Worm (Caenorhabditis elegans) whole organism, L3 larva: ENCODE data around the gene adbp-1.

Source experiments
- R02D3.7 ChIP-seq: fragments of 150-350 bp; optimal IDR thresholded peaks from 2 replicates; lab custom pipeline; 2014; ENCODE audit warnings: missing biosample characterization, missing genetic modification characterization
- ZK546.5 ChIP-seq: sonication (generic microtip); optimal IDR thresholded peaks from 2 replicates; lab custom pipeline; 2017; ENCODE audit warnings: missing biosample characterization, missing genetic modification characterization
- aly-2 ChIP-seq: fragments of 150-350 bp; optimal IDR thresholded peaks from 2 replicates; lab custom pipeline; 2014; ENCODE audit warnings: missing biosample characterization, missing genetic modification characterization
- ama-1 ChIP-seq: fragments of 150-350 bp; optimal IDR thresholded peaks from 2 replicates; lab custom pipeline; 2018
- ceh-82 ChIP-seq: fragments of 150-350 bp; optimal IDR thresholded peaks from 2 replicates; lab custom pipeline; 2014; ENCODE audit warnings: missing biosample characterization, missing genetic modification characterization
- ceh-9 ChIP-seq: sonication (generic microtip); optimal IDR thresholded peaks from 2 replicates; lab custom pipeline; 2018; ENCODE audit warnings: missing biosample characterization, missing genetic modification characterization
- egl-27 ChIP-seq: sonication (generic microtip); optimal IDR thresholded peaks from 4 replicates; lab custom pipeline; 2017; ENCODE audit warnings: missing biosample characterization, missing genetic modification reagents, missing genetic modification characterization
- egl-5 ChIP-seq: fragments of 150-350 bp; optimal IDR thresholded peaks from 2 replicates; lab custom pipeline; 2017; ENCODE audit warnings: missing biosample characterization, missing genetic modification reagents, missing genetic modification characterization, inconsistent platforms
- elt-1 ChIP-seq: fragments of 150-350 bp; optimal IDR thresholded peaks from 2 replicates; lab custom pipeline; 2014; ENCODE audit warnings: missing biosample characterization, missing genetic modification characterization
- elt-2 ChIP-seq: sonication (generic microtip); optimal IDR thresholded peaks from 2 replicates; lab custom pipeline; 2016; ENCODE audit warnings: missing genetic modification reagents, mild to moderate bottlenecking, missing genetic modification characterization, missing compliant biosample characterization
- elt-3 ChIP-seq, 3 experiments: fragments of 150-350 bp in 1 of 3; sonication (generic microtip) in 2 of 3; optimal IDR thresholded peaks; 2 replicates in 2 of 3; 4 replicates in 1 of 3; lab custom pipeline; 2014 to 2017; ENCODE audit warnings: missing biosample characterization in 3 of 3, missing genetic modification characterization in 3 of 3
- eor-1 ChIP-seq, 2 experiments: fragments of 150-350 bp; optimal IDR thresholded peaks; 2 replicates each; lab custom pipeline; 2014 to 2018; ENCODE audit warnings: missing biosample characterization in 2 of 2, missing genetic modification characterization in 2 of 2
- fkh-10 ChIP-seq: sonication (generic microtip); optimal IDR thresholded peaks from 2 replicates; lab custom pipeline; 2017; ENCODE audit warnings: missing biosample characterization, missing genetic modification reagents, missing genetic modification characterization
- fkh-2 ChIP-seq: fragments of 150-350 bp; optimal IDR thresholded peaks from 2 replicates; lab custom pipeline; 2014; ENCODE audit warnings: missing biosample characterization, missing genetic modification reagents, missing genetic modification characterization
- hmg-11 ChIP-seq: sonication (generic microtip); optimal IDR thresholded peaks from 2 replicates; lab custom pipeline; 2016; ENCODE audit warnings: missing genetic modification characterization, missing compliant biosample characterization
- jun-1 ChIP-seq: fragments of 150-350 bp; optimal IDR thresholded peaks from 2 replicates; lab custom pipeline; 2014; ENCODE audit warnings: missing biosample characterization, missing genetic modification reagents, missing genetic modification characterization
- lin-15B ChIP-seq: fragments of 150-350 bp; optimal IDR thresholded peaks from 2 replicates; lab custom pipeline; 2014; ENCODE audit warnings: missing biosample characterization, missing genetic modification characterization
- lin-39 ChIP-seq: fragments of 150-350 bp; optimal IDR thresholded peaks from 2 replicates; lab custom pipeline; 2018; ENCODE audit warnings: missing biosample characterization, missing genetic modification reagents, missing genetic modification characterization
- lsy-12 ChIP-seq: sonication (generic microtip); optimal IDR thresholded peaks from 2 replicates; lab custom pipeline; 2016; ENCODE audit warnings: mild to moderate bottlenecking, missing genetic modification characterization, missing compliant biosample characterization
- mdl-1 ChIP-seq: fragments of 150-350 bp; optimal IDR thresholded peaks from 2 replicates; lab custom pipeline; 2014; ENCODE audit warnings: missing biosample characterization, missing genetic modification characterization
- mml-1 ChIP-seq: fragments of 150-350 bp; sonication (generic microtip); optimal IDR thresholded peaks from 3 replicates; lab custom pipeline; 2014; ENCODE audit warnings: missing biosample characterization, missing genetic modification characterization
- nhr-11 ChIP-seq: fragments of 150-350 bp; optimal IDR thresholded peaks from 2 replicates; lab custom pipeline; 2014; ENCODE audit warnings: missing biosample characterization, missing genetic modification characterization
- nhr-12 ChIP-seq: fragments of 150-350 bp; optimal IDR thresholded peaks from 2 replicates; lab custom pipeline; 2014; ENCODE audit warnings: missing biosample characterization, missing genetic modification characterization
- nhr-23 ChIP-seq: fragments of 150-350 bp; optimal IDR thresholded peaks from 2 replicates; lab custom pipeline; 2014; ENCODE audit warnings: missing biosample characterization, missing genetic modification reagents, missing genetic modification characterization
- nhr-237 ChIP-seq: fragments of 150-350 bp; optimal IDR thresholded peaks from 2 replicates; lab custom pipeline; 2014; ENCODE audit warnings: missing biosample characterization, missing genetic modification characterization
- nhr-25 ChIP-seq: sonication (generic microtip); optimal IDR thresholded peaks from 2 replicates; lab custom pipeline; 2017; ENCODE audit warnings: missing biosample characterization, missing genetic modification characterization
- nhr-28 ChIP-seq: fragments of 150-350 bp; optimal IDR thresholded peaks from 2 replicates; lab custom pipeline; 2014; ENCODE audit warnings: missing biosample characterization, missing genetic modification characterization
- nhr-43 ChIP-seq: sonication (generic microtip); optimal IDR thresholded peaks from 2 replicates; lab custom pipeline; 2016; ENCODE audit warnings: mild to moderate bottlenecking, missing genetic modification characterization, missing compliant biosample characterization; ENCODE audit not compliant: poor library complexity, severe bottlenecking
- nhr-67 ChIP-seq: fragments of 150-350 bp; optimal IDR thresholded peaks from 2 replicates; lab custom pipeline; 2014; ENCODE audit warnings: missing biosample characterization, missing genetic modification characterization
- nhr-77 ChIP-seq: fragments of 150-350 bp; optimal IDR thresholded peaks from 2 replicates; lab custom pipeline; 2014; ENCODE audit warnings: missing biosample characterization, missing genetic modification characterization
- pha-4 ChIP-seq: fragments of 150-350 bp; optimal IDR thresholded peaks from 2 replicates; lab custom pipeline; 2014; ENCODE audit warnings: missing biosample characterization, missing genetic modification reagents, missing genetic modification characterization
- pqm-1 ChIP-seq: fragments of 150-350 bp; optimal IDR thresholded peaks from 2 replicates; lab custom pipeline; 2017; ENCODE audit warnings: missing biosample characterization, missing genetic modification characterization, inconsistent platforms
- sea-2 ChIP-seq: fragments of 150-350 bp; sonication (generic microtip); optimal IDR thresholded peaks from 4 replicates; lab custom pipeline; 2014; ENCODE audit warnings: missing biosample characterization, missing genetic modification reagents, missing genetic modification characterization
- skn-1 ChIP-seq: fragments of 150-350 bp; optimal IDR thresholded peaks from 2 replicates; lab custom pipeline; 2014; ENCODE audit warnings: missing biosample characterization, missing genetic modification characterization
- snpc-4 ChIP-seq: fragments of 150-350 bp; optimal IDR thresholded peaks from 2 replicates; lab custom pipeline; 2014; ENCODE audit warnings: missing biosample characterization, missing genetic modification characterization
- tbx-2 ChIP-seq: sonication (generic microtip); optimal IDR thresholded peaks from 2 replicates; lab custom pipeline; 2016; ENCODE audit warnings: mild to moderate bottlenecking, missing genetic modification characterization, missing compliant biosample characterization
- unc-62 ChIP-seq: fragments of 150-350 bp; sonication (generic microtip); optimal IDR thresholded peaks from 4 replicates; lab custom pipeline; 2014; ENCODE audit warnings: missing biosample characterization, missing genetic modification reagents, missing genetic modification characterization
- zag-1 ChIP-seq: fragments of 150-350 bp; optimal IDR thresholded peaks from 2 replicates; lab custom pipeline; 2014; ENCODE audit warnings: missing biosample characterization, missing genetic modification characterization
- ztf-11 ChIP-seq: fragments of 150-350 bp; optimal IDR thresholded peaks from 2 replicates; lab custom pipeline; 2014; ENCODE audit warnings: missing biosample characterization, missing genetic modification characterization
- ztf-4 ChIP-seq: fragments of 150-350 bp; optimal IDR thresholded peaks from 2 replicates; lab custom pipeline; 2014; ENCODE audit warnings: missing biosample characterization, missing genetic modification characterization

Gene adbp-1

DNA sequence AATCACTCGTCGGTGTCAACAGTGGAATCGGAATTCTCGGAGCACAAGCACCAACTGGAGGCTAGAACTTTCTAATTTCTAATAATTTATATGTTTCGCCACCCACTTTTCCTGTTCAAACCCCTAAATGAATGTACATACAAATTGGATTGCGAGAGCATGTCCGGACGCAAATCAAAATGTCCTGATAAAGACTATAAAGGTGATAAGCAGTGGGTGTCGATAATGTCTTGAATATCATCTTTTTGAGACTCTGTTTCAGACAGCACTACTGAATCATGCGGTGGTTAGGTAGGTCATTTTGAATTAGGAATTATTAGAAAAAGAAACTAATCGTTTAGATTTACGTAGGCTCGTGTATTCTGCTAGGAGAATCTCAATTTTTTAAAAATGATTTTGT lies 4.8 kb downstream of the adbp-1 start, which contains the start of gene W02B12.1:
Gene W02B12.1 (plus strand): TSS at position 269 of the 400 bp plus-strand sequence.
- peak; percentile 72 for TF ChIP-seq pqm-1 (tag; lab: Kevin White, UChicago)
- TF ChIP-seq elt-3 (tag; optimal IDR thresholded peaks at IDR 0.05; lab: Kevin White, UChicago) = no peak
- peak; percentile 77 for TF ChIP-seq elt-2 (tag; lab: Kevin White, UChicago)
- no peak for TF ChIP-seq egl-27 (tag; lab: Kevin White, UChicago)
- no peak for TF ChIP-seq ama-1

DNA sequence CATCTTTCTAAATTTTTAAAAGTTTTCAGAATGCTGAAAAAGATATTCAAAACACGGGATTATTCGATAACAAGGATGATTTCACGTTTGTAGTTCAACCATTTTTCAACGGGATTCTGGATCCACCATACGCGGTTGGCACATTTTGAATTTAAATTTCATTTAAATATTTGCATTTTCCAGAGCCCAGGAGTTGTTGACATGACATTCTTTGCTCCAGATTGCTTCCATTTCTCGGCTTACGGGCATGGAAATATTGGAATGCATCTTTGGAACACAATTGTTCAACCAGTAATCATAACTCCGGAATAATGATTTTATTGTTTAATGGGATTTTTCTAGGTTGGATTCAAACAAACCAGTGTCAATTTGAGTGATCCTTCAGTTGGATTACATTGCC lies 6.9 kb downstream of the adbp-1 start:
- TF ChIP-seq mdl-1 (tag; lab: Kevin White, UChicago) (no peak), nhr-12 (no peak), lin-15B (tag; lab: Kevin White, UChicago) (no peak), lin-39 (tag; lab: Kevin White, UChicago) (no peak), nhr-43 (tag; lab: Kevin White, UChicago) (no peak), nhr-67 (tag; lab: Kevin White, UChicago) (no peak), tbx-2 (no peak), nhr-11 (tag; lab: Kevin White, UChicago) (no peak), pha-4 (tag; lab: Kevin White, UChicago) (no peak), R02D3.7 (tag; lab: Kevin White, UChicago) (no peak)

- TF ChIP-seq ztf-11 (tag; lab: Kevin White, UChicago) (no peak), nhr-12 (no peak), lin-15B (tag; lab: Kevin White, UChicago) (no peak), nhr-28 (tag; lab: Kevin White, UChicago) (no peak), elt-3 (tag; optimal IDR thresholded peaks at IDR 0.05; lab: Kevin White, UChicago) (no peak), nhr-43 (tag; lab: Kevin White, UChicago) (no peak), pha-4 (tag; lab: Kevin White, UChicago) (no peak), pqm-1 (tag; lab: Kevin White, UChicago) (no peak), nhr-67 (tag; lab: Kevin White, UChicago) (no peak)
These were observed 7.8 kb downstream of the adbp-1 start for ce11 chrII:11451738-11452137.

DNA sequence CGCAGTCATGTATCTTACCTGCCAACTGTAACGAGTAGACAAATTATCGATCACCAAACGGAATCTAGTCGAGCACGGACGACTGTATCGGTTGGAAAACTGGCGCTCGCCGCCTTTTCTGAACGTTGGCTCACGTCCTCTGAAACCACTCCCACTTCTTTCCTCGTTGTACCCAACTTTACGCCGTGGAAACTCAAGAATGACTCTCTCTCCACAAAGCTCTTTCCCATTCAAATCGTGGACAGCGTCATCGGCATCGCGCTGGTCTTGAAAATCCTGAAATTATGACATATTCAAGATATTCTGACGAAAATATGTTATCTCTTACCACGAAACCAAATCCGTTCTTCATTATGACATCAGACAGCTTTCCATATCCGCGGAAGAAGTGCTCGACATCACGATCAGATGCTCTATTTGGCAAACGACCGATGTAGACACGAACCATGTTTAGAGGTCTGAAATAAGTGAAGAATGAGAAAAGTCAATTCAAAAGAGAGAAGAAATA lies 8.6 kb downstream of the adbp-1 start, which contains the start of gene rsp-2:
Gene rsp-2 (minus strand): TSS at position 458 of the 508 bp plus-strand sequence.
- no peak for TF ChIP-seq fkh-10 (GFP tag; lab: Kevin White, UChicago)
- TF ChIP-seq aly-2 (tag; lab: Kevin White, UChicago) = no peak
- TF ChIP-seq nhr-11 (tag; lab: Kevin White, UChicago) = no peak
- TF ChIP-seq ztf-11 (tag; lab: Kevin White, UChicago) = no peak
- no peak for TF ChIP-seq nhr-67 (tag; lab: Kevin White, UChicago)
- no peak for TF ChIP-seq R02D3.7 (tag; lab: Kevin White, UChicago)
- no peak for TF ChIP-seq ceh-9 (tag; lab: Kevin White, UChicago)
- TF ChIP-seq mml-1 (tag; lab: Kevin White, UChicago) = no peak
- no peak for TF ChIP-seq egl-5
- no peak for TF ChIP-seq hmg-11
- TF ChIP-seq nhr-12 = no peak
- no peak for TF ChIP-seq nhr-28 (tag; lab: Kevin White, UChicago)
- TF ChIP-seq jun-1 = no peak

ce11 chrII:11453025-11453424 lies 9.1 kb downstream of the adbp-1 start, which contains the start of gene rsp-1:
Gene rsp-1 (plus strand): TSS chrII:11453362.
- TF ChIP-seq lsy-12 (tag; lab: Kevin White, UChicago) (peak; percentile 89), fkh-2 (no peak), hmg-11 (peak; percentile 80), ZK546.5 (tag; lab: Kevin White, UChicago) (no peak), ama-1 (no peak), fkh-10 (GFP tag; lab: Kevin White, UChicago) (no peak), nhr-77 (no peak), egl-27 (tag; lab: Kevin White, UChicago) (no peak), pqm-1 (tag; lab: Kevin White, UChicago) (peak; percentile 84), ceh-9 (tag; lab: Kevin White, UChicago) (no peak), skn-1 (tag; lab: Kevin White, UChicago) (peak; percentile 45), nhr-67 (tag; lab: Kevin White, UChicago) (no peak), egl-5 (peak; percentile 85), sea-2 (GFP tag; lab: Kevin White, UChicago) (peak; percentile 68), nhr-237 (tag; lab: Kevin White, UChicago) (no peak), nhr-28 (tag; lab: Kevin White, UChicago) (no peak), ztf-4 (tag; lab: Kevin White, UChicago) (peak; percentile 50), mml-1 (tag; lab: Kevin White, UChicago) (no peak), nhr-12 (no peak), mdl-1 (tag; lab: Kevin White, UChicago) (no peak), nhr-25 (tag; lab: Kevin White, UChicago) (peak; percentile 87), lin-15B (tag; lab: Kevin White, UChicago) (peak; percentile 90), snpc-4 (peak; percentile 90), ztf-11 (tag; lab: Kevin White, UChicago) (no peak), zag-1 (peak; percentile 7), lin-39 (tag; lab: Kevin White, UChicago) (peak; percentile 95), elt-3 (tag; optimal IDR thresholded peaks at IDR 0.05; lab: Kevin White, UChicago) (no peak), aly-2 (tag; lab: Kevin White, UChicago) (no peak), elt-1 (tag; lab: Kevin White, UChicago) (peak; percentile 26), unc-62 (GFP tag; lab: Kevin White, UChicago) (no peak), ceh-82 (tag; lab: Kevin White, UChicago) (peak; percentile 28), nhr-11 (tag; lab: Kevin White, UChicago) (peak; percentile 70), eor-1 (tag; optimal IDR thresholded peaks at IDR 0.05; lab: Kevin White, UChicago) (no peak), nhr-23 (tag; lab: Kevin White, UChicago) (peak; percentile 96)
